Worm (Caenorhabditis elegans) whole organism, late embryonic: ENCODE data around the gene T09F5.10.

Experiments
- K02D7.2 ChIP-seq: sonication (generic microtip); optimal IDR thresholded peaks from 2 replicates; lab custom pipeline; 2017; ENCODE audit warnings: mild to moderate bottlenecking, missing genetic modification characterization, missing compliant biosample characterization
- K09A11.1 ChIP-seq: sonication (generic microtip); optimal IDR thresholded peaks from 2 replicates; lab custom pipeline; 2017; ENCODE audit warnings: antibody characterized with exemption, mild to moderate bottlenecking, missing genetic modification characterization, missing compliant biosample characterization; ENCODE audit not compliant: insufficient read depth
- T23F11.4 ChIP-seq: fragments of 200-800 bp; sonication (Bioruptor generic); optimal IDR thresholded peaks from 2 replicates; lab custom pipeline; 2018; ENCODE audit warnings: mild to moderate bottlenecking, missing genetic modification characterization, missing compliant biosample characterization
- ceh-18 ChIP-seq: sonication (generic microtip); optimal IDR thresholded peaks from 2 replicates; lab custom pipeline; 2016; ENCODE audit warnings: missing genetic modification characterization, missing compliant biosample characterization
- ceh-2 ChIP-seq: sonication (generic microtip); optimal IDR thresholded peaks from 2 replicates; lab custom pipeline; 2016; ENCODE audit warnings: missing genotype, missing genetic modification characterization, missing compliant biosample characterization
- ceh-22 ChIP-seq: sonication (generic microtip); optimal IDR thresholded peaks from 2 replicates; lab custom pipeline; 2017; ENCODE audit warnings: missing biosample characterization, missing genetic modification characterization
- ceh-24 ChIP-seq: sonication (generic microtip); optimal IDR thresholded peaks from 2 replicates; lab custom pipeline; 2016; ENCODE audit warnings: mild to moderate bottlenecking, missing genetic modification characterization, missing compliant biosample characterization
- ceh-31 ChIP-seq: sonication (generic microtip); optimal IDR thresholded peaks from 2 replicates; lab custom pipeline; 2016; ENCODE audit warnings: missing genetic modification characterization, missing compliant biosample characterization
- ceh-34 ChIP-seq: sonication (generic microtip); optimal IDR thresholded peaks from 2 replicates; lab custom pipeline; 2016; ENCODE audit warnings: mild to moderate bottlenecking, missing genetic modification characterization, missing compliant biosample characterization
- ceh-45 ChIP-seq: fragments of 200-800 bp; sonication (Bioruptor generic); IDR thresholded peaks from 2 replicates; pipeline ENCODE4 v1.3.6; 2022; ENCODE audit warnings: missing genetic modification reagents, missing genetic modification characterization, missing compliant biosample characterization
- ceh-48 ChIP-seq: sonication (generic microtip); optimal IDR thresholded peaks from 2 replicates; lab custom pipeline; 2016; ENCODE audit warnings: missing genetic modification characterization, inconsistent platforms, missing compliant biosample characterization
- che-1 ChIP-seq: sonication (generic microtip); optimal IDR thresholded peaks from 2 replicates; lab custom pipeline; 2016; ENCODE audit warnings: mild to moderate bottlenecking, missing genetic modification characterization, missing compliant biosample characterization
- dve-1 ChIP-seq: sonication (generic microtip); optimal IDR thresholded peaks from 2 replicates; lab custom pipeline; 2017; ENCODE audit warnings: antibody characterized with exemption, mild to moderate bottlenecking, missing genetic modification characterization, missing compliant biosample characterization
- elt-2 ChIP-seq: sonication (generic microtip); optimal IDR thresholded peaks from 2 replicates; lab custom pipeline; 2016; ENCODE audit warnings: missing genetic modification reagents, missing genetic modification characterization, missing compliant biosample characterization
- elt-4 ChIP-seq: sonication (generic microtip); optimal IDR thresholded peaks from 2 replicates; lab custom pipeline; 2016; ENCODE audit warnings: missing genetic modification characterization, missing compliant biosample characterization
- ets-4 ChIP-seq: sonication (generic microtip); optimal IDR thresholded peaks from 2 replicates; lab custom pipeline; 2016; ENCODE audit warnings: missing genetic modification characterization, missing compliant biosample characterization
- fax-1 ChIP-seq: sonication (generic microtip); optimal IDR thresholded peaks from 2 replicates; lab custom pipeline; 2016; ENCODE audit warnings: missing genotype, missing genetic modification characterization, missing compliant biosample characterization
- fkh-10 ChIP-seq: fragments of 150-350 bp; optimal IDR thresholded peaks from 2 replicates; lab custom pipeline; 2014; ENCODE audit warnings: missing biosample characterization, missing genetic modification reagents, missing genetic modification characterization
- hlh-30 ChIP-seq: sonication (generic microtip); optimal IDR thresholded peaks from 2 replicates; lab custom pipeline; 2017; ENCODE audit warnings: antibody characterized with exemption, missing genetic modification characterization, missing compliant biosample characterization; ENCODE audit not compliant: insufficient read depth
- lim-6 ChIP-seq: sonication (generic microtip); optimal IDR thresholded peaks from 2 replicates; lab custom pipeline; 2016; ENCODE audit warnings: missing genetic modification characterization, missing compliant biosample characterization
- madf-2 ChIP-seq: sonication (generic microtip); optimal IDR thresholded peaks from 2 replicates; lab custom pipeline; 2017; ENCODE audit warnings: missing genetic modification characterization, missing compliant biosample characterization
- nfya-1 ChIP-seq: sonication (generic microtip); optimal IDR thresholded peaks from 2 replicates; lab custom pipeline; 2017; ENCODE audit warnings: missing genetic modification characterization, mild to moderate bottlenecking, missing compliant biosample characterization, antibody characterized with exemption, moderate library complexity
- nhr-232 ChIP-seq: sonication (generic microtip); optimal IDR thresholded peaks from 2 replicates; lab custom pipeline; 2016; ENCODE audit warnings: missing genetic modification characterization, missing compliant biosample characterization
- pag-3 ChIP-seq: sonication (generic microtip); optimal IDR thresholded peaks from 2 replicates; lab custom pipeline; 2016; ENCODE audit warnings: missing compliant biosample characterization, missing genetic modification characterization, borderline replicate concordance
- pax-1 ChIP-seq: fragments of 150-350 bp; optimal IDR thresholded peaks from 2 replicates; lab custom pipeline; 2014; ENCODE audit warnings: missing biosample characterization, missing genetic modification characterization
- pha-4 ChIP-seq: fragments of 150-350 bp; optimal IDR thresholded peaks from 2 replicates; lab custom pipeline; 2018; ENCODE audit warnings: missing biosample characterization, missing genetic modification reagents, missing genetic modification characterization
- pros-1 ChIP-seq: fragments of 150-350 bp; optimal IDR thresholded peaks from 2 replicates; lab custom pipeline; 2014; ENCODE audit warnings: missing biosample characterization, missing genetic modification reagents, missing genetic modification characterization
- rnt-1 ChIP-seq: sonication (generic microtip); optimal IDR thresholded peaks from 2 replicates; lab custom pipeline; 2016; ENCODE audit warnings: missing genetic modification characterization, missing compliant biosample characterization
- sdc-2 ChIP-seq: sonication (generic microtip); optimal IDR thresholded peaks from 2 replicates; lab custom pipeline; 2016; ENCODE audit warnings: missing genotype, missing genetic modification characterization, missing compliant biosample characterization
- sox-4 ChIP-seq: sonication (generic microtip); optimal IDR thresholded peaks from 2 replicates; lab custom pipeline; 2017; ENCODE audit warnings: mild to moderate bottlenecking, missing genetic modification characterization, inconsistent platforms, missing compliant biosample characterization
- syd-9 ChIP-seq: sonication (generic microtip); optimal IDR thresholded peaks from 2 replicates; lab custom pipeline; 2016; ENCODE audit warnings: mild to moderate bottlenecking, missing genetic modification characterization, moderate library complexity, missing compliant biosample characterization
- tbx-2 ChIP-seq: sonication (generic microtip); optimal IDR thresholded peaks from 2 replicates; lab custom pipeline; 2016; ENCODE audit warnings: missing genetic modification characterization, missing compliant biosample characterization
- ttx-3 ChIP-seq: sonication (generic microtip); optimal IDR thresholded peaks from 2 replicates; lab custom pipeline; 2016; ENCODE audit warnings: missing genetic modification reagents, missing genetic modification characterization, missing compliant biosample characterization
- unc-3 ChIP-seq, 2 experiments: fragments of 200-800 bp in 1 of 2; sonication (Bioruptor generic) in 1 of 2; sonication (generic microtip) in 1 of 2; conservative IDR thresholded peaks in 1 of 2; optimal IDR thresholded peaks in 1 of 2; 2 replicates each; pipeline versions ENCODE4 v1.3.6 to Lab custom; 2016 to 2022; ENCODE audit warnings: missing compliant biosample characterization in 2 of 2, missing genetic modification characterization in 2 of 2, missing genetic modification reagents in 1 of 2
- unc-42 ChIP-seq: sonication (generic microtip); optimal IDR thresholded peaks from 2 replicates; lab custom pipeline; 2016; ENCODE audit warnings: missing genotype, missing genetic modification characterization, missing compliant biosample characterization
- unc-55 ChIP-seq: sonication (generic microtip); optimal IDR thresholded peaks from 2 replicates; lab custom pipeline; 2017; ENCODE audit warnings: missing biosample characterization, missing genetic modification reagents, missing genetic modification characterization
- zip-5 ChIP-seq: sonication (generic microtip); optimal IDR thresholded peaks from 2 replicates; lab custom pipeline; 2016; ENCODE audit warnings: missing genetic modification characterization, missing compliant biosample characterization

T09F5.10 gene

ce11 chrV:15186259-15186927, 6.5 kb downstream of the T09F5.10 start, which contains the start of gene Y75B12B.3:
Gene Y75B12B.3, minus strand, starts transcription at chrV:15186279.
- no peak for TF ChIP-seq fax-1 (tag; lab: Kevin White, UChicago)
- no peak for TF ChIP-seq lim-6 (tag; lab: Kevin White, UChicago)
- no peak for TF ChIP-seq ceh-34 (tag; lab: Kevin White, UChicago)
- TF ChIP-seq T23F11.4 (GFP tag; lab: Kevin White, UChicago) = no peak
- TF ChIP-seq fkh-10 = no peak
- TF ChIP-seq K09A11.1 (tag; lab: Kevin White, UChicago) = no peak
- TF ChIP-seq rnt-1 (tag; lab: Kevin White, UChicago) = no peak
- no peak for TF ChIP-seq che-1 (tag; lab: Kevin White, UChicago)
- no peak for TF ChIP-seq unc-3 (GFP tag; conservative IDR thresholded peaks at IDR 0.05; lab: Robert Waterston, UW)
- no peak for TF ChIP-seq unc-3 (tag; optimal IDR thresholded peaks at IDR 0.05; lab: Kevin White, UChicago)
- TF ChIP-seq pag-3 (tag; lab: Kevin White, UChicago) = no peak
- no peak for TF ChIP-seq nhr-232 (tag; lab: Kevin White, UChicago)

ce11 chrV:15187083-15188057, 7.5 kb downstream of the T09F5.10 start, which contains the start of the genes cyn-7 and bath-36:
Gene cyn-7, minus strand, starts transcription at chrV:15187378.
Gene bath-36, plus strand, starts transcription at chrV:15187888.
- peak; percentile 13 for TF ChIP-seq ceh-34 (tag; lab: Kevin White, UChicago)
- TF ChIP-seq rnt-1 (tag; lab: Kevin White, UChicago) = no peak
- TF ChIP-seq sdc-2 (tag; lab: Kevin White, UChicago) = no peak
- TF ChIP-seq dve-1 = no peak
- no peak for TF ChIP-seq pax-1 (tag; lab: Kevin White, UChicago)
- peak; percentile 13 for TF ChIP-seq ets-4
- TF ChIP-seq zip-5 (tag; lab: Kevin White, UChicago) = no peak
- no peak for TF ChIP-seq T23F11.4 (GFP tag; lab: Kevin White, UChicago)
- peak; percentile 46 for TF ChIP-seq nfya-1
- peak; percentile 39 for TF ChIP-seq tbx-2 (tag; lab: Kevin White, UChicago)
- no peak for TF ChIP-seq pha-4 (tag; lab: Kevin White, UChicago)
- TF ChIP-seq elt-2 (tag; lab: Kevin White, UChicago) = peak; percentile 27
- TF ChIP-seq ceh-24 = no peak
- peak; percentile 36 for TF ChIP-seq ceh-31 (tag; lab: Kevin White, UChicago)
- no peak for TF ChIP-seq syd-9 (tag; lab: Kevin White, UChicago)
- TF ChIP-seq sox-4 = no peak
- TF ChIP-seq unc-42 (tag; lab: Kevin White, UChicago) = peak; percentile 29
- no peak for TF ChIP-seq hlh-30 (tag; lab: Kevin White, UChicago)
- peak; percentile 48 for TF ChIP-seq ceh-18 (tag; lab: Kevin White, UChicago)
- peak; percentile 1 for TF ChIP-seq unc-55 (GFP tag; lab: Kevin White, UChicago)

- no peak for TF ChIP-seq ceh-2
- TF ChIP-seq ceh-31 (tag; lab: Kevin White, UChicago) = peak; percentile 63
- TF ChIP-seq T23F11.4 (GFP tag; lab: Kevin White, UChicago) = no peak
- peak; percentile 58 for TF ChIP-seq dve-1
- TF ChIP-seq unc-42 (tag; lab: Kevin White, UChicago) = peak; percentile 76
- peak; percentile 12 for TF ChIP-seq pros-1 (tag; lab: Kevin White, UChicago)
- no peak for TF ChIP-seq ceh-45 (GFP tag; lab: Robert Waterston, UW)
- peak; percentile 36 for TF ChIP-seq ceh-18 (tag; lab: Kevin White, UChicago)
- TF ChIP-seq ceh-48 (tag; lab: Kevin White, UChicago) = peak; percentile 30
- TF ChIP-seq nfya-1 = peak; percentile 66
- TF ChIP-seq ttx-3 (tag; lab: Kevin White, UChicago) = no peak
- no peak for TF ChIP-seq pag-3 (tag; lab: Kevin White, UChicago)
- no peak for TF ChIP-seq elt-4
- no peak for TF ChIP-seq madf-2 (tag; lab: Kevin White, UChicago)
- peak; percentile 40 for TF ChIP-seq unc-55 (GFP tag; lab: Kevin White, UChicago)
- no peak for TF ChIP-seq K09A11.1 (tag; lab: Kevin White, UChicago)
- no peak for TF ChIP-seq sox-4
- peak; percentile 16 for TF ChIP-seq tbx-2 (tag; lab: Kevin White, UChicago)
- no peak for TF ChIP-seq K02D7.2 (tag; lab: Kevin White, UChicago)
- no peak for TF ChIP-seq ceh-22 (tag; lab: Kevin White, UChicago)
Measured at ce11 chrV:15189567-15189966, 9.7 kb downstream of the T09F5.10 start, which contains the start of gene cyn-3. Gene cyn-3, plus strand, starts transcription at chrV:15189927.
